Worm (Caenorhabditis elegans) whole organism, L3 larva: ENCODE results near the gene spds-1.
A peak's percentile ranks its signal among the peaks of the same experiment; 100 is the strongest.

Experiments used
- elt-2 ChIP-seq: sonication (generic microtip); optimal IDR thresholded peaks from 2 replicates; lab custom pipeline; 2016; ENCODE audit warnings: missing genetic modification reagents, mild to moderate bottlenecking, missing genetic modification characterization, missing compliant biosample characterization
- fkh-10 ChIP-seq: sonication (generic microtip); optimal IDR thresholded peaks from 2 replicates; lab custom pipeline; 2017; ENCODE audit warnings: missing biosample characterization, missing genetic modification reagents, missing genetic modification characterization
- jun-1 ChIP-seq: fragments of 150-350 bp; optimal IDR thresholded peaks from 2 replicates; lab custom pipeline; 2014; ENCODE audit warnings: missing biosample characterization, missing genetic modification reagents, missing genetic modification characterization
- nhr-11 ChIP-seq: fragments of 150-350 bp; optimal IDR thresholded peaks from 2 replicates; lab custom pipeline; 2014; ENCODE audit warnings: missing biosample characterization, missing genetic modification characterization
- nhr-43 ChIP-seq: sonication (generic microtip); optimal IDR thresholded peaks from 2 replicates; lab custom pipeline; 2016; ENCODE audit warnings: mild to moderate bottlenecking, missing genetic modification characterization, missing compliant biosample characterization; ENCODE audit not compliant: poor library complexity, severe bottlenecking
- nhr-77 ChIP-seq: fragments of 150-350 bp; optimal IDR thresholded peaks from 2 replicates; lab custom pipeline; 2014; ENCODE audit warnings: missing biosample characterization, missing genetic modification characterization
- tbx-2 ChIP-seq: sonication (generic microtip); optimal IDR thresholded peaks from 2 replicates; lab custom pipeline; 2016; ENCODE audit warnings: mild to moderate bottlenecking, missing genetic modification characterization, missing compliant biosample characterization
- unc-62 ChIP-seq: fragments of 150-350 bp; sonication (generic microtip); optimal IDR thresholded peaks from 4 replicates; lab custom pipeline; 2014; ENCODE audit warnings: missing biosample characterization, missing genetic modification reagents, missing genetic modification characterization

- TF ChIP-seq unc-62 (no peak), elt-2 (tag; lab: Kevin White, UChicago) (peak; percentile 90), nhr-11 (tag; lab: Kevin White, UChicago) (no peak), fkh-10 (GFP tag; lab: Kevin White, UChicago) (no peak), nhr-77 (tag; lab: Kevin White, UChicago) (no peak), jun-1 (tag; lab: Kevin White, UChicago) (no peak), nhr-43 (tag; lab: Kevin White, UChicago) (no peak), tbx-2 (tag; lab: Kevin White, UChicago) (no peak)
Measured at ce11 chrII:12823437-12823836, 16.7 kb downstream of the spds-1 start, which contains the start of gene Y46G5A.36.
